Fruit fly (Drosophila melanogaster) whole organism, embryonic: ENCODE data around the gene WRNexo.
A peak's percentile ranks its signal among the peaks of the same experiment; 100 is the strongest.

Source experiments
- Bdp1 ChIP-seq: fragments of 200-800 bp; sonication (Bioruptor generic); optimal IDR thresholded peaks from 3 replicates; lab custom pipeline; 2016; ENCODE audit warnings: missing biosample characterization, missing genetic modification characterization
- CG10267 ChIP-seq: fragments of 200-800 bp; sonication (Bioruptor generic); optimal IDR thresholded peaks from 2 replicates; lab custom pipeline; 2018; ENCODE audit warnings: missing biosample characterization, mild to moderate bottlenecking, missing genetic modification characterization, moderate library complexity
- CG10543 ChIP-seq: fragments of 200-800 bp; sonication (Bioruptor generic); optimal IDR thresholded peaks from 3 replicates; lab custom pipeline; 2017; ENCODE audit warnings: missing biosample characterization, mild to moderate bottlenecking, missing genetic modification characterization, moderate library complexity
- CG11247 ChIP-seq: fragments of 200-800 bp; sonication (Bioruptor generic); IDR thresholded peaks from 2 replicates; pipeline ENCODE4 v1.3.6; 2022; ENCODE audit warnings: missing biosample characterization, missing genetic modification characterization
- CG11398 ChIP-seq: fragments of 200-800 bp; sonication (Bioruptor generic); optimal IDR thresholded peaks from 2 replicates; lab custom pipeline; 2016; ENCODE audit warnings: missing biosample characterization, missing genetic modification characterization
- CG11696 ChIP-seq: fragments of 200-800 bp; sonication (Bioruptor generic); IDR thresholded peaks from 2 replicates; pipeline ENCODE4 v1.3.6; 2022; ENCODE audit warnings: missing biosample characterization, missing genetic modification characterization
- CG12104 ChIP-seq: fragments of 200-800 bp; sonication (Bioruptor generic); optimal IDR thresholded peaks from 3 replicates; lab custom pipeline; 2016; ENCODE audit warnings: missing biosample characterization, missing genetic modification characterization
- CG12299 ChIP-seq: fragments of 200-800 bp; sonication (Bioruptor generic); optimal IDR thresholded peaks from 2 replicates; lab custom pipeline; 2018; ENCODE audit warnings: missing biosample characterization, mild to moderate bottlenecking, missing genetic modification characterization
- CG12744 ChIP-seq: fragments of 200-800 bp; sonication (Bioruptor generic); optimal IDR thresholded peaks from 2 replicates; lab custom pipeline; 2016; ENCODE audit warnings: missing biosample characterization, missing genetic modification characterization
- CG13287 ChIP-seq: fragments of 200-800 bp; sonication (Bioruptor generic); IDR thresholded peaks from 2 replicates; pipeline ENCODE4 v1.3.6; 2022; ENCODE audit warnings: missing biosample characterization, missing genetic modification characterization; ENCODE audit not compliant: partially characterized antibody
- CG1529 ChIP-seq: fragments of 200-800 bp; sonication (Bioruptor generic); optimal IDR thresholded peaks from 3 replicates; lab custom pipeline; 2018; ENCODE audit warnings: missing biosample characterization, missing genetic modification characterization
- CG17359 ChIP-seq: fragments of 200-800 bp; sonication (Bioruptor generic); optimal IDR thresholded peaks from 3 replicates; lab custom pipeline; 2018; ENCODE audit warnings: missing biosample characterization, mild to moderate bottlenecking, missing genetic modification characterization, moderate library complexity
- CG1792 ChIP-seq: fragments of 200-800 bp; sonication (Bioruptor generic); optimal IDR thresholded peaks from 2 replicates; lab custom pipeline; 2016; ENCODE audit warnings: missing biosample characterization, missing genetic modification characterization
- CG18262 ChIP-seq: fragments of 200-800 bp; optimal IDR thresholded peaks from 3 replicates; lab custom pipeline; 2019; ENCODE audit warnings: missing biosample characterization, mild to moderate bottlenecking, missing genetic modification characterization, moderate library complexity
- CG31365 ChIP-seq: fragments of 200-800 bp; sonication (Bioruptor generic); optimal IDR thresholded peaks from 2 replicates; lab custom pipeline; 2018; ENCODE audit warnings: missing biosample characterization, mild to moderate bottlenecking, missing genetic modification characterization
- CG3163 ChIP-seq: fragments of 200-800 bp; sonication (Bioruptor generic); optimal IDR thresholded peaks from 3 replicates; lab custom pipeline; 2016; ENCODE audit warnings: missing biosample characterization, missing genetic modification characterization
- CG4282 ChIP-seq: fragments of 200-800 bp; sonication (Bioruptor generic); optimal IDR thresholded peaks from 2 replicates; lab custom pipeline; 2016; ENCODE audit warnings: missing biosample characterization, missing genetic modification characterization
- CG5953 ChIP-seq: fragments of 200-800 bp; sonication (Bioruptor generic); IDR thresholded peaks from 2 replicates; pipeline ENCODE4 v1.3.6; 2022; ENCODE audit warnings: missing biosample characterization, missing genetic modification characterization
- CG6254 ChIP-seq: fragments of 200-800 bp; sonication (Bioruptor generic); optimal IDR thresholded peaks from 3 replicates; lab custom pipeline; 2017; ENCODE audit warnings: mild to moderate bottlenecking, missing biosample characterization, missing genetic modification reagents, missing genetic modification characterization
- CG6689 ChIP-seq: fragments of 200-800 bp; sonication (Bioruptor generic); IDR thresholded peaks from 2 replicates; pipeline ENCODE4 v1.3.6; 2022; ENCODE audit warnings: missing biosample characterization, missing genetic modification characterization
- D19A ChIP-seq: fragments of 200-800 bp; optimal IDR thresholded peaks from 3 replicates; lab custom pipeline; 2019; ENCODE audit warnings: missing biosample characterization, mild to moderate bottlenecking, missing genetic modification characterization, moderate library complexity
- Dbx ChIP-seq: fragments of 200-800 bp; sonication (Bioruptor generic); IDR thresholded peaks from 3 replicates; pipeline ENCODE4 v1.3.6; 2022; ENCODE audit warnings: missing biosample characterization, missing genetic modification characterization
- Dp ChIP-seq: fragments of 200-800 bp; sonication (Bioruptor generic); optimal IDR thresholded peaks from 2 replicates; lab custom pipeline; 2018; ENCODE audit warnings: missing biosample characterization, mild to moderate bottlenecking, missing genetic modification characterization, moderate library complexity
- Drgx ChIP-seq: fragments of 200-800 bp; sonication (Bioruptor generic); IDR thresholded peaks from 2 replicates; pipeline ENCODE4 v1.3.6; 2022; ENCODE audit warnings: missing biosample characterization, missing genetic modification characterization
- E2f1 ChIP-seq: fragments of 200-800 bp; sonication (Bioruptor generic); IDR thresholded peaks from 2 replicates; pipeline ENCODE4 v1.3.6; 2022; ENCODE audit warnings: missing biosample characterization, missing genetic modification characterization
- ERR ChIP-seq: fragments of 200-800 bp; sonication (Bioruptor generic); optimal IDR thresholded peaks from 2 replicates; lab custom pipeline; 2016; ENCODE audit warnings: missing biosample characterization, missing genetic modification characterization
- H15 ChIP-seq: fragments of 200-800 bp; sonication (Bioruptor generic); IDR thresholded peaks from 3 replicates; pipeline ENCODE4 v1.3.6; 2022; ENCODE audit warnings: missing biosample characterization, missing genetic modification characterization
- HLH3B ChIP-seq: fragments of 200-800 bp; sonication (Bioruptor generic); IDR thresholded peaks from 2 replicates; pipeline ENCODE4 v1.3.6; 2022; ENCODE audit warnings: missing biosample characterization, missing genetic modification characterization
- HmgZ ChIP-seq: fragments of 200-800 bp; sonication (Bioruptor generic); optimal IDR thresholded peaks from 2 replicates; lab custom pipeline; 2018; ENCODE audit warnings: missing biosample characterization, mild to moderate bottlenecking, missing genetic modification characterization
- Jarid2 ChIP-seq: fragments of 200-800 bp; sonication (Bioruptor generic); optimal IDR thresholded peaks from 3 replicates; lab custom pipeline; 2017; ENCODE audit warnings: mild to moderate bottlenecking, missing biosample characterization, missing genetic modification reagents, missing genetic modification characterization
- Meics ChIP-seq: fragments of 200-800 bp; sonication (Bioruptor generic); optimal IDR thresholded peaks from 2 replicates; lab custom pipeline; 2017; ENCODE audit warnings: missing biosample characterization, mild to moderate bottlenecking, missing genetic modification characterization
- Myb ChIP-seq: fragments of 200-800 bp; sonication (Bioruptor generic); optimal IDR thresholded peaks from 2 replicates; lab custom pipeline; 2016; ENCODE audit warnings: missing biosample characterization, missing genetic modification characterization
- Nf-YA ChIP-seq: fragments of 200-800 bp; sonication (Bioruptor generic); IDR thresholded peaks from 2 replicates; pipeline ENCODE4 v1.3.6; 2022; ENCODE audit warnings: missing biosample characterization, missing genetic modification characterization
- Side ChIP-seq: fragments of 200-800 bp; sonication (Bioruptor generic); optimal IDR thresholded peaks from 2 replicates; lab custom pipeline; 2016; ENCODE audit warnings: missing biosample characterization, missing genetic modification characterization
- dmrt11E ChIP-seq: fragments of 200-800 bp; sonication (Bioruptor generic); optimal IDR thresholded peaks from 3 replicates; lab custom pipeline; 2018; ENCODE audit warnings: missing biosample characterization, mild to moderate bottlenecking, missing genetic modification characterization, moderate library complexity
- fd102C ChIP-seq: fragments of 200-800 bp; sonication (Bioruptor generic); optimal IDR thresholded peaks from 2 replicates; lab custom pipeline; 2018; ENCODE audit warnings: missing biosample characterization, mild to moderate bottlenecking, missing genetic modification characterization, moderate library complexity
- fd64A ChIP-seq: fragments of 200-800 bp; sonication (Bioruptor generic); optimal IDR thresholded peaks from 3 replicates; lab custom pipeline; 2018; ENCODE audit warnings: missing biosample characterization, mild to moderate bottlenecking, missing genetic modification characterization
- fru ChIP-seq: fragments of >200 bp; optimal IDR thresholded peaks from 2 replicates; lab custom pipeline; 2017
- fu2 ChIP-seq: fragments of 200-800 bp; sonication (Bioruptor generic); optimal IDR thresholded peaks from 2 replicates; lab custom pipeline; 2016; ENCODE audit warnings: missing biosample characterization, missing genetic modification characterization
- insv ChIP-seq, 2 experiments: fragments of 200-800 bp; sonication (Bioruptor generic); optimal IDR thresholded peaks; 3 replicates each; lab custom pipeline; 2016 to 2018; ENCODE audit warnings: missing biosample characterization in 2 of 2, missing genetic modification characterization in 2 of 2
- kay ChIP-seq: fragments of 200-800 bp; sonication (Bioruptor generic); optimal IDR thresholded peaks from 2 replicates; lab custom pipeline; 2016; ENCODE audit warnings: missing biosample characterization, missing genetic modification characterization
- lmd ChIP-seq: fragments of 200-800 bp; sonication (Bioruptor generic); IDR thresholded peaks from 2 replicates; pipeline ENCODE4 v1.3.6; 2022; ENCODE audit warnings: missing biosample characterization, missing genetic modification characterization
- luna ChIP-seq: fragments of 200-800 bp; sonication (Bioruptor generic); optimal IDR thresholded peaks from 2 replicates; lab custom pipeline; 2016; ENCODE audit warnings: missing biosample characterization, missing genetic modification characterization
- pb ChIP-seq: fragments of 200-800 bp; sonication (Bioruptor generic); optimal IDR thresholded peaks from 3 replicates; lab custom pipeline; 2016; ENCODE audit warnings: missing biosample characterization, missing genetic modification characterization
- pho ChIP-seq: fragments of 200-800 bp; sonication (Bioruptor generic); optimal IDR thresholded peaks from 2 replicates; lab custom pipeline; 2016; ENCODE audit warnings: missing biosample characterization, missing genetic modification characterization
- pita ChIP-seq: fragments of 200-800 bp; sonication (Bioruptor generic); optimal IDR thresholded peaks from 2 replicates; lab custom pipeline; 2017; ENCODE audit warnings: missing biosample characterization, mild to moderate bottlenecking, missing genetic modification characterization
- sima ChIP-seq: fragments of 200-800 bp; sonication (Bioruptor generic); optimal IDR thresholded peaks from 2 replicates; lab custom pipeline; 2016; ENCODE audit warnings: missing biosample characterization, missing genetic modification characterization
- slp2 ChIP-seq: fragments of 200-800 bp; sonication (Bioruptor generic); optimal IDR thresholded peaks from 2 replicates; lab custom pipeline; 2016; ENCODE audit warnings: missing biosample characterization, missing genetic modification characterization
- sr ChIP-seq: fragments of 200-800 bp; sonication (Bioruptor generic); IDR thresholded peaks from 3 replicates; pipeline ENCODE4 v1.3.6; 2022; ENCODE audit warnings: missing biosample characterization, missing genetic modification characterization
- stc ChIP-seq: fragments of 200-800 bp; sonication (Bioruptor generic); IDR thresholded peaks from 2 replicates; pipeline ENCODE4 v1.3.6; 2022; ENCODE audit warnings: missing biosample characterization, missing genetic modification characterization
- trem ChIP-seq: fragments of 200-800 bp; optimal IDR thresholded peaks from 3 replicates; lab custom pipeline; 2019; ENCODE audit warnings: missing biosample characterization, mild to moderate bottlenecking, missing genetic modification characterization, moderate library complexity
- wek ChIP-seq: fragments of 200-800 bp; sonication (Bioruptor generic); optimal IDR thresholded peaks from 3 replicates; lab custom pipeline; 2018; ENCODE audit warnings: missing biosample characterization, mild to moderate bottlenecking, missing genetic modification characterization, moderate library complexity

The WRNexo gene

DNA sequence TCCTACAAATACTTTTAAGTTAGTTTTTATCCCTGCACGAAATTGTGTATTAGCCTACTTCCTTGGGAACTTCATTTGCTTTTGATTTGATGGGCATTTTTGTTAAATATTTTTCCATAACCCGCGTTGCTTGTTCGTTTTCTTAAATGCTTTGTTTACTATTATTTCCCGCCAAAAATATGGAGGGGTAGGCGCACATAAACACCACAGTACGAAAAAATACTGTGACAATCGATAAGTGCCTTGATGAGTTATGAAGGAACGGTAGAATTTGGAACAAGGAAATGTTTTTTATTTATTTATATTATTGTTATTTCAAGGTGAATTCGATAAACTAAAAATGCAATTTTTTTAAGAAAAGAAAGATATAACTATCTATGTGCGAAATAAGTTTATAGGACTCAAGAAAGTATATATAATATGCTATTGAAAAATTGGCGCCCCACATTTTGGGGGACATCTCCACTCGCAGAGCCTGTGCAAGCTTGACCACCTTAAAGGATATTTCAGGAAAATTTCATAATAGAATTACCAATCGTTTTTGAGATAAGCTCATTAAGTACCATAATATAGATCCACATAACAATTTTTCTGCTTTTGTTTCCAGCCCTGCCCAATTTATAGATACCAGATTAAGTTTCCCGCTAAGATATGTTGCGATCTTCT, at the start of gene WRNexo, which contains the start of gene Nup43 (continued):
- TF ChIP-seq wek (GFP tag; lab: Kevin White, UChicago) (no peak), CG12299 (no peak), slp2 (GFP tag; lab: Kevin White, UChicago) (peak; percentile 43), stc (GFP tag; lab: Robert Waterston, UW) (no peak), CG5953 (no peak), pb (GFP tag; lab: Kevin White, UChicago) (no peak), CG6689 (peak; percentile 30; the same call in 1 of the 2 replicates), CG1792 (GFP tag; lab: Kevin White, UChicago) (peak; percentile 9), H15 (GFP tag; lab: Robert Waterston, UW) (0 out of 3 replicates have a peak, but pooled peaks have one; percentile 31), fd64A (GFP tag; lab: Kevin White, UChicago) (no peak), pita (GFP tag; lab: Kevin White, UChicago) (no peak), fu2 (GFP tag; lab: Kevin White, UChicago) (no peak), sima (GFP tag; lab: Kevin White, UChicago) (no peak), ERR (no peak), fd102C (GFP tag; lab: Kevin White, UChicago) (no peak), CG4282 (GFP tag; lab: Kevin White, UChicago) (no peak), CG6254 (no peak), lmd (GFP tag; lab: Robert Waterston, UW) (peak; percentile 30; the same call in 1 of the 2 replicates), HmgZ (tag; lab: Kevin White, UChicago) (no peak), Bdp1 (GFP tag; lab: Kevin White, UChicago) (no peak), CG31365 (tag; lab: Kevin White, UChicago) (no peak), CG17359 (tag; lab: Kevin White, UChicago) (no peak), fru (no peak), D19A (tag; lab: Kevin White, UChicago) (no peak), Meics (GFP tag; lab: Kevin White, UChicago) (peak; percentile 42), sr (no peak), Drgx (GFP tag; lab: Robert Waterston, UW) (no peak), trem (tag; lab: Kevin White, UChicago) (peak; percentile 45), CG10543 (no peak), Dp (GFP tag; lab: Kevin White, UChicago) (peak; percentile 68), CG12104 (GFP tag; lab: Kevin White, UChicago) (no peak), kay (GFP tag; lab: Kevin White, UChicago) (no peak), CG11398 (GFP tag; lab: Kevin White, UChicago) (no peak), insv (GFP tag; optimal IDR thresholded peaks at IDR 0.05; lab: Kevin White, UChicago) (no peak), E2f1 (GFP tag; lab: Robert Waterston, UW) (peak; percentile 75), Myb (GFP tag; lab: Kevin White, UChicago) (no peak), HLH3B (no peak), Side (no peak), Dbx (GFP tag; lab: Robert Waterston, UW) (no peak), luna (GFP tag; lab: Kevin White, UChicago) (no peak), dmrt11E (tag; lab: Kevin White, UChicago) (peak; percentile 51), CG11696 (no peak), CG18262 (peak; percentile 35), CG13287 (0 out of 2 replicates have a peak, but pooled peaks have one; percentile 10), CG10267 (tag; lab: Kevin White, UChicago) (peak; percentile 31), pho (GFP tag; lab: Kevin White, UChicago) (no peak), CG1529 (GFP tag; lab: Kevin White, UChicago) (no peak), CG3163 (GFP tag; lab: Kevin White, UChicago) (no peak), CG11247 (GFP tag; lab: Robert Waterston, UW) (no peak), CG12744 (GFP tag; lab: Kevin White, UChicago) (no peak), Nf-YA (GFP tag; lab: Robert Waterston, UW) (no peak), Jarid2 (GFP tag; lab: Kevin White, UChicago) (no peak)
